Worm (Caenorhabditis elegans): Measurements from ENCODE around the gene F57C7.4.

F57C7.4 gene

DNA sequence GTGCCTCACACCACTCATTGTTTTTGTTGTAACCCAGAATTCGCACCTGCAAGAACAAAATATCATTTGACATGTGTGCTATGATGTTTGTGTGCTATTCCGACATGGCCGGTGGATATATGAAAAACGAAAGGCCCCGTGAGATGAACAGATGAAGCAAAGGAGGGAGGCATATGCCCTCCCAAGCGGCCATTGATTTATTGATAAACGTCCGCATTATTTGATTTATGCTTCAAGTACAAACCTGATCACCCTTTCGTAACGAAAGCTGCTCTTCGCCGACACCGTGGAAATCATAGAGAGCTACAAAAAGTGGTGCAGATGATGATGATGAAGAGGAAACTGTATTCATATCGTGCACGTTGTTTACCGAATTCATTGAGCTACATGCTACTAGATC, 23.0 kb upstream of the F57C7.4 start:
- TF ChIP-seq B0310.2 (tag; optimal IDR thresholded peaks at IDR 0.05) (no peak), ceh-36 (tag; optimal IDR thresholded peaks at IDR 0.05) (no peak), ets-7 (tag; optimal IDR thresholded peaks at IDR 0.05) (no peak), tbx-11 (GFP tag; IDR thresholded peaks at IDR 0.05) (no peak), ama-1 (optimal IDR thresholded peaks at IDR 0.05) (no peak), flt-1 (GFP tag; IDR thresholded peaks at IDR 0.05) (no peak), tbx-37 (GFP tag; conservative IDR thresholded peaks at IDR 0.05) (no peak), tra-4 (tag; optimal IDR thresholded peaks at IDR 0.05) (no peak), ceh-13 (GFP tag; optimal IDR thresholded peaks at IDR 0.05) (no peak), sea-1 (GFP tag; conservative IDR thresholded peaks at IDR 0.05) (no peak)

ce11 chrX:10609878-10610277, 20.5 kb upstream of the F57C7.4 start:
- TF ChIP-seq scrt-1 (GFP tag; IDR thresholded peaks at IDR 0.05) (no peak), hmbx-1 (tag; optimal IDR thresholded peaks at IDR 0.05) (no peak), ceh-36 (tag; optimal IDR thresholded peaks at IDR 0.05) (no peak), sea-1 (GFP tag; conservative IDR thresholded peaks at IDR 0.05) (no peak), hnd-1 (tag; optimal IDR thresholded peaks at IDR 0.05) (no peak), tbx-11 (GFP tag; IDR thresholded peaks at IDR 0.05) (no peak), F13C5.2 (tag; optimal IDR thresholded peaks at IDR 0.05) (no peak)

- TF ChIP-seq tbx-37 (GFP tag; conservative IDR thresholded peaks at IDR 0.05) (no peak), hnd-1 (tag; optimal IDR thresholded peaks at IDR 0.05) (no peak), sea-1 (GFP tag; conservative IDR thresholded peaks at IDR 0.05) (no peak), tra-4 (tag; optimal IDR thresholded peaks at IDR 0.05) (no peak), B0310.2 (tag; optimal IDR thresholded peaks at IDR 0.05) (no peak), ceh-36 (tag; optimal IDR thresholded peaks at IDR 0.05) (no peak), pes-1 (GFP tag; IDR thresholded peaks at IDR 0.05) (no peak), aly-1 (tag; optimal IDR thresholded peaks at IDR 0.05) (no peak), ceh-13 (GFP tag; optimal IDR thresholded peaks at IDR 0.05) (no peak), tbx-11 (GFP tag; IDR thresholded peaks at IDR 0.05) (no peak), hmbx-1 (tag; optimal IDR thresholded peaks at IDR 0.05) (no peak), F13C5.2 (tag; optimal IDR thresholded peaks at IDR 0.05) (no peak), hmg-4 (GFP tag; optimal IDR thresholded peaks at IDR 0.05) (no peak), scrt-1 (GFP tag; IDR thresholded peaks at IDR 0.05) (no peak)
Measured at ce11 chrX:10604386-10604785, 15.0 kb upstream of the F57C7.4 start, which contains the start of gene flp-19. Gene flp-19 (plus strand): TSS chrX:10604686.

DNA sequence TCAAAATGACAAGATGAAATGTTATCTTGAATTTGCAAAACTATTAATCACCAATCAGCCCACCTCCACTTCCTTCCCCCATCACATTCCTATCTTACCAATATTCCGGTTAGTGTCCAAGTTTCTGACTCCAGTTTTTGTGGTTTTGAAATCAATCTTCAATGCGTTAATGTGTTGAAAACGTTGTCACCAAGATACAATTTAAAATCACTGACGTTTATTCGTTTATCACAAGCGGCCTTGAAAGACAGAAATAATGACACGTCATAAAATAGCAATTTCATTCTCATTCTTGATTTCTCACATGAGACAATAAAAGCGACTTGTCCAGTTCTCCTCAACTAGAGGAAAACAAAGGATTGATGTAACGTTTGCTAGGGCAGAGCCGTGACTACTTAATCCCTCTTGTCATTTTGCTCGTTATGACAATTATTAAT, 10.4 kb upstream of the F57C7.4 start:
- TF ChIP-seq hnd-1 (tag; optimal IDR thresholded peaks at IDR 0.05) (no peak), F13C5.2 (tag; optimal IDR thresholded peaks at IDR 0.05) (no peak), ama-1 (optimal IDR thresholded peaks at IDR 0.05) (no peak), ceh-13 (GFP tag; optimal IDR thresholded peaks at IDR 0.05) (no peak), tra-4 (tag; optimal IDR thresholded peaks at IDR 0.05) (no peak), tbx-11 (GFP tag; IDR thresholded peaks at IDR 0.05) (no peak), ceh-36 (tag; optimal IDR thresholded peaks at IDR 0.05) (no peak), scrt-1 (GFP tag; IDR thresholded peaks at IDR 0.05) (no peak), flt-1 (GFP tag; IDR thresholded peaks at IDR 0.05) (no peak), B0310.2 (tag; optimal IDR thresholded peaks at IDR 0.05) (no peak), sea-1 (GFP tag; conservative IDR thresholded peaks at IDR 0.05) (no peak), hmbx-1 (tag; optimal IDR thresholded peaks at IDR 0.05) (no peak), ets-7 (tag; optimal IDR thresholded peaks at IDR 0.05) (no peak), aly-1 (tag; optimal IDR thresholded peaks at IDR 0.05) (no peak), tbx-37 (GFP tag; conservative IDR thresholded peaks at IDR 0.05) (no peak)

- TF ChIP-seq ceh-13 (GFP tag; optimal IDR thresholded peaks at IDR 0.05) (no peak), F13C5.2 (tag; optimal IDR thresholded peaks at IDR 0.05) (peak; percentile 45), hmbx-1 (tag; optimal IDR thresholded peaks at IDR 0.05) (no peak), flt-1 (GFP tag; IDR thresholded peaks at IDR 0.05) (no peak), B0310.2 (tag; optimal IDR thresholded peaks at IDR 0.05) (peak; percentile 33), scrt-1 (GFP tag; IDR thresholded peaks at IDR 0.05) (no peak), tra-4 (tag; optimal IDR thresholded peaks at IDR 0.05) (no peak), sea-1 (GFP tag; conservative IDR thresholded peaks at IDR 0.05) (no peak), hnd-1 (tag; optimal IDR thresholded peaks at IDR 0.05) (no peak), tbx-37 (GFP tag; conservative IDR thresholded peaks at IDR 0.05) (no peak), ceh-36 (tag; optimal IDR thresholded peaks at IDR 0.05) (no peak), pes-1 (GFP tag; IDR thresholded peaks at IDR 0.05) (no peak), aly-1 (tag; optimal IDR thresholded peaks at IDR 0.05) (no peak), ama-1 (optimal IDR thresholded peaks at IDR 0.05) (no peak), ets-7 (tag; optimal IDR thresholded peaks at IDR 0.05) (no peak), hmg-4 (GFP tag; optimal IDR thresholded peaks at IDR 0.05) (peak; percentile 67)
Measured at ce11 chrX:10597554-10598191, 8.3 kb upstream of the F57C7.4 start.

- TF ChIP-seq ama-1 (optimal IDR thresholded peaks at IDR 0.05) (no peak), sea-1 (GFP tag; conservative IDR thresholded peaks at IDR 0.05) (0 out of 2 replicates have a peak, but pooled peaks have one; percentile 34), F13C5.2 (tag; optimal IDR thresholded peaks at IDR 0.05) (no peak), hmg-4 (GFP tag; optimal IDR thresholded peaks at IDR 0.05) (peak; percentile 76), B0310.2 (tag; optimal IDR thresholded peaks at IDR 0.05) (no peak), aly-1 (tag; optimal IDR thresholded peaks at IDR 0.05) (peak; percentile 9), tbx-11 (GFP tag; IDR thresholded peaks at IDR 0.05) (no peak), hmbx-1 (tag; optimal IDR thresholded peaks at IDR 0.05) (no peak), hnd-1 (tag; optimal IDR thresholded peaks at IDR 0.05) (no peak)
Measured at ce11 chrX:10596420-10596907, 7.1 kb upstream of the F57C7.4 start.

ce11 chrX:10594701-10595421, 5.5 kb upstream of the F57C7.4 start:
- TF ChIP-seq F13C5.2 (tag; optimal IDR thresholded peaks at IDR 0.05) (no peak), hmg-4 (GFP tag; optimal IDR thresholded peaks at IDR 0.05) (peak; percentile 35)
